Worm (Caenorhabditis elegans): ENCODE measurements around the gene mak-2.

The mak-2 gene

ce11 chrIV:884707-885394 is at the start of gene mak-2:
Gene mak-2, plus strand, starts transcription at chrIV:885344.
- peak; percentile 48; the same call in 1 of the 2 replicates for TF ChIP-seq dox-1 (GFP tag; IDR thresholded peaks at IDR 0.05)
- no peak for TF ChIP-seq snpc-4 (GFP tag; optimal IDR thresholded peaks at IDR 0.05)
- TF ChIP-seq snpc-4 (tag; optimal IDR thresholded peaks at IDR 0.05), result peak in 2 of 4 experiments; percentile 54 to 75
- TF ChIP-seq mcd-1 (GFP tag; IDR thresholded peaks at IDR 0.05), result peak; percentile 95
- TF ChIP-seq ceh-100 (GFP tag; IDR thresholded peaks at IDR 0.05), result peak; percentile 40; the same call in 1 of the 2 replicates
- TF ChIP-seq attf-5 (GFP tag; optimal IDR thresholded peaks at IDR 0.05), result peak; percentile 88
- TF ChIP-seq ztf-25 (GFP tag; IDR thresholded peaks at IDR 0.05), result no peak
- peak; percentile 41 for TF ChIP-seq lin-54 (GFP tag; optimal IDR thresholded peaks at IDR 0.05)
- TF ChIP-seq cebp-1 (GFP tag; IDR thresholded peaks at IDR 0.05), result peak; percentile 48; the same call in 1 of the 2 replicates
- TF ChIP-seq cebp-1 (tag; optimal IDR thresholded peaks at IDR 0.05), result peak; percentile 78
- no peak for TF ChIP-seq K11D2.4 (GFP tag; IDR thresholded peaks at IDR 0.05)
- no peak for TF ChIP-seq nhr-27 (tag; optimal IDR thresholded peaks at IDR 0.05)
- TF ChIP-seq lin-35 (GFP tag; optimal IDR thresholded peaks at IDR 0.05), result peak in 1 of 3 experiments; percentile 9
- peak; percentile 80 for TF ChIP-seq nhr-80 (tag; optimal IDR thresholded peaks at IDR 0.05)
- TF ChIP-seq ceh-27 (GFP tag; optimal IDR thresholded peaks at IDR 0.05), result peak; percentile 29
- peak; percentile 8 for TF ChIP-seq lin-40 (tag; optimal IDR thresholded peaks at IDR 0.05)
- TF ChIP-seq hmg-1.2 (GFP tag; IDR thresholded peaks at IDR 0.05), result peak; percentile 66; the same call in 1 of the 2 replicates
- no peak for TF ChIP-seq ets-4 (GFP tag; optimal IDR thresholded peaks at IDR 0.05)
- 0 out of 2 replicates have a peak, but pooled peaks have one; percentile 32 for TF ChIP-seq Y53G8AR.9 (GFP tag; conservative IDR thresholded peaks at IDR 0.05)

DNA sequence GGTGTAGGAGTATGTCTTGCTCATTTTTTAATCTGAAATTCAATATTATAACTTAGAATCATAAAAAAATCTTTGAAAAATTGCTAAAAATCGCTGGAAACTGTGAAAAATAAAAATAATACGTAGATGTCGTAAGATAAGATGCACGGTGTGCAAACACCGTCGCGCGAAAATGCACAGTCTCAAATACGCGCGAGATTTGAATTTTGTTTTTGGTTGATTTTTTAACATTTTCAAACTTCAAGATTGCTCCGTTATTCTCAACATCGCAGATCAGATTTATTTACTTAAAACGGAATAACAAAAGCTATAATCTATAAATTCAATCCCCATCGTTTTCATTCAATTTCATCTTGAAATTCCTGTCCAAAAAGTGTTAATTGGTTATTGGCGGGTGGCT is 43.0 kb upstream of the mak-2 start, which contains the start of gene Y55F3BR.6:
TSS of gene Y55F3BR.6 (minus strand) at position 32 of the 400 bp plus-strand sequence.
- TF ChIP-seq lin-40 (tag; optimal IDR thresholded peaks at IDR 0.05) (no peak), dpl-1 (GFP tag; optimal IDR thresholded peaks at IDR 0.05) (peak; percentile 30), madf-6 (GFP tag; IDR thresholded peaks at IDR 0.05) (peak; percentile 23; the same call in 1 of the 2 replicates), efl-1 (GFP tag; optimal IDR thresholded peaks at IDR 0.05) (peak; percentile 61), lin-54 (GFP tag; optimal IDR thresholded peaks at IDR 0.05) (peak; percentile 79), nhr-80 (tag; optimal IDR thresholded peaks at IDR 0.05) (no peak), attf-3 (GFP tag; conservative IDR thresholded peaks at IDR 0.05) (no peak), lsl-1 (GFP tag; optimal IDR thresholded peaks at IDR 0.05) (peak; percentile 27), mel-28 (tag; optimal IDR thresholded peaks at IDR 0.05; ENCODE audit: borderline replicate concordance) (no peak)

DNA sequence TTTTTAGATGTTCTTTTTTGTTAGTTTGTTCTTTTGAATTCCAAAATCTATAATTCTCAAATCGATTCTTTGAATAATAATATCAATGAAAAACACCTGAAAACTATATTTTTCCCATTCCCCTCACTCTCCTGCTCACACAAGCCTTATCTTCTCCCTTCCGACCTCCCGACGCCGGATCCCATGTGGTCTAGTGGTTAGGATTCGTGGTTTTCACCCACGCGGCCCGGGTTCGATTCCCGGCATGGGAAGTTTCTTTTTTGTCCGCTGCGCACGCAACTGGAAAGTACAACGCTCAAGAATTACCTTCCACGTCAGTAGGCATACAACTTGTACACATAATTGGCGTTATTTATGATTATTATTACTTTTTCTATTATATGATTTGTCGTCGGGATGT is 42.5 kb upstream of the mak-2 start:
- TF ChIP-seq dpff-1 (tag; optimal IDR thresholded peaks at IDR 0.05) (no peak), Y56A3A.18 (GFP tag; IDR thresholded peaks at IDR 0.05) (peak; percentile 32; the same call in 1 of the 2 replicates), chd-7 (tag; optimal IDR thresholded peaks at IDR 0.05) (no peak), repo-1 (tag; optimal IDR thresholded peaks at IDR 0.05) (no peak), lsl-1 (GFP tag; optimal IDR thresholded peaks at IDR 0.05) (peak; percentile 30), pbrm-1 (GFP tag; IDR thresholded peaks at IDR 0.05) (0 out of 2 replicates have a peak, but pooled peaks have one; percentile 32), C06A6.2 (GFP tag; conservative IDR thresholded peaks at IDR 0.05) (no peak), F23B12.7 (tag; optimal IDR thresholded peaks at IDR 0.05; ENCODE audit: insufficient read depth) (peak; percentile 90), nhr-80 (tag; optimal IDR thresholded peaks at IDR 0.05) (peak; percentile 4), rpc-1 (optimal IDR thresholded peaks at IDR 0.05) (peak; percentile 59), rpc-1 (tag; optimal IDR thresholded peaks at IDR 0.05) (peak; percentile 83), attf-3 (GFP tag; conservative IDR thresholded peaks at IDR 0.05) (peak; percentile 57; the same call in 1 of the 2 replicates), Y53F4B.3 (GFP tag; IDR thresholded peaks at IDR 0.05) (no peak), K11D2.4 (GFP tag; IDR thresholded peaks at IDR 0.05) (no peak), snpc-3.4 (tag; optimal IDR thresholded peaks at IDR 0.05) (peak; percentile 21), lin-54 (GFP tag; optimal IDR thresholded peaks at IDR 0.05) (peak; percentile 28), die-1 (tag; optimal IDR thresholded peaks at IDR 0.05) (peak; percentile 72), tlf-1 (GFP tag; optimal IDR thresholded peaks at IDR 0.05) (no peak), nfya-2 (GFP tag; IDR thresholded peaks at IDR 0.05) (no peak), sea-2 (GFP tag; IDR thresholded peaks at IDR 0.05) (no peak), B0261.1 (tag; optimal IDR thresholded peaks at IDR 0.05) (peak; percentile 75), unc-62 (GFP tag; optimal IDR thresholded peaks at IDR 0.05) (no peak), ztf-18 (tag; optimal IDR thresholded peaks at IDR 0.05) (peak; percentile 30), snpc-4 (GFP tag; optimal IDR thresholded peaks at IDR 0.05) (no peak), snpc-4 (tag; optimal IDR thresholded peaks at IDR 0.05) (peak; percentile 6 to 84 (median 60)), lin-40 (tag; optimal IDR thresholded peaks at IDR 0.05) (peak; percentile 41), ztf-26 (tag; optimal IDR thresholded peaks at IDR 0.05) (no peak)
